Fruit fly (Drosophila melanogaster) whole organism, embryonic: ENCODE results near the gene CG34357.

ENCODE experiments used
- CG10654 ChIP-seq: fragments of 200-800 bp; sonication (Bioruptor generic); optimal IDR thresholded peaks from 2 replicates; lab custom pipeline; 2016; ENCODE audit warnings: missing biosample characterization, missing genetic modification characterization
- CG17359 ChIP-seq: fragments of 200-800 bp; sonication (Bioruptor generic); optimal IDR thresholded peaks from 3 replicates; lab custom pipeline; 2018; ENCODE audit warnings: missing biosample characterization, mild to moderate bottlenecking, missing genetic modification characterization, moderate library complexity
- CG17612 ChIP-seq: fragments of 200-800 bp; sonication (Bioruptor generic); IDR thresholded peaks from 2 replicates; pipeline ENCODE4 v1.3.6; 2022; ENCODE audit warnings: missing biosample characterization, missing genetic modification characterization
- CG2712 ChIP-seq: fragments of 200-800 bp; optimal IDR thresholded peaks from 3 replicates; lab custom pipeline; 2019; ENCODE audit warnings: missing biosample characterization, mild to moderate bottlenecking, missing genetic modification characterization, moderate library complexity
- Ravus ChIP-seq: fragments of 200-800 bp; sonication (Bioruptor generic); IDR thresholded peaks from 2 replicates; pipeline ENCODE4 v1.3.6; 2022; ENCODE audit warnings: missing biosample characterization, missing genetic modification characterization
- scrt ChIP-seq: fragments of 200-800 bp; sonication (Bioruptor generic); optimal IDR thresholded peaks from 2 replicates; lab custom pipeline; 2018; ENCODE audit warnings: missing biosample characterization, mild to moderate bottlenecking, missing genetic modification characterization, moderate library complexity
- tll ChIP-seq, 2 experiments: fragments of 200-800 bp in 1 of 2; fragments of >200 bp in 1 of 2; sonication (Bioruptor generic) in 1 of 2; optimal IDR thresholded peaks; 2 replicates each; lab custom pipeline; 2017 to 2019; ENCODE audit warnings: missing biosample characterization in 2 of 2, missing genetic modification characterization in 2 of 2, mild to moderate bottlenecking in 1 of 2, moderate library complexity in 1 of 2
- vfl ChIP-seq: fragments of 200-800 bp; sonication (Bioruptor generic); optimal IDR thresholded peaks from 2 replicates; lab custom pipeline; 2016; ENCODE audit warnings: missing biosample characterization, missing genetic modification characterization
- zf30C ChIP-seq: fragments of 200-800 bp; sonication (Bioruptor generic); optimal IDR thresholded peaks from 3 replicates; lab custom pipeline; 2018; ENCODE audit warnings: missing biosample characterization, mild to moderate bottlenecking, missing genetic modification characterization

DNA sequence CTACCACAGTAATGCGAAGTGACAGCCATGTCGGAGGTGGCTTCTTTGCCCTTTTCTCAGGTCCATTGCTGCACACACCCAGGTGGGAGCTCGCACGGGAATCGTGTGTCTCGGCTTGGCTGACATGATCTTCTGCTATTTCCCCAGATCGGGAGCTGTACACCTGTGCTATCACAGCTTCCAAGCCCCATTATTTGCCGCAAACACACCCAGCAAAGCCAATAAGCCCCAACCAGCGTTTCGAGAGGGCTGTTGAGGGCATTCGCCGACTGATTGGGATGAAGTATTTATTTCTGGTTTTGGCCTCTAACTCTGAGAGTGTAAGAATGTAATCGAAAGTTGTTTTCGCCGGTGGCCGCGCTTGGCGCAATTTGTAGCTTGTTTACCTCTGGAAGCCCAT, 100.2 kb downstream of the CG34357 start:
- TF ChIP-seq vfl (GFP tag; lab: Kevin White, UChicago) (no peak), tll (GFP tag; optimal IDR thresholded peaks at IDR 0.05; lab: Kevin White, UChicago) (no peak), CG17612 (GFP tag; lab: Robert Waterston, UW) (no peak), CG10654 (GFP tag; lab: Kevin White, UChicago) (no peak), CG2712 (tag; lab: Kevin White, UChicago) (no peak), Ravus (GFP tag; lab: Robert Waterston, UW) (no peak), scrt (GFP tag; lab: Kevin White, UChicago) (no peak), CG17359 (no peak), zf30C (GFP tag; lab: Kevin White, UChicago) (no peak)
